Worm (Caenorhabditis elegans) whole organism, late embryonic: ENCODE results near the gene clec-88.

Experiments
- F13H6.1 ChIP-seq: sonication (generic microtip); optimal IDR thresholded peaks from 2 replicates; lab custom pipeline; 2016; ENCODE audit warnings: missing genetic modification characterization, missing compliant biosample characterization
- ama-1 ChIP-seq: fragments of 150-350 bp; optimal IDR thresholded peaks from 2 replicates; lab custom pipeline; 2014
- pha-4 ChIP-seq: fragments of 150-350 bp; optimal IDR thresholded peaks from 2 replicates; lab custom pipeline; 2018; ENCODE audit warnings: missing biosample characterization, missing genetic modification reagents, missing genetic modification characterization
- tbx-7 ChIP-seq: sonication (generic microtip); optimal IDR thresholded peaks from 2 replicates; lab custom pipeline; 2016; ENCODE audit warnings: missing genotype, missing genetic modification characterization, missing compliant biosample characterization
- unc-3 ChIP-seq, 2 experiments: fragments of 200-800 bp in 1 of 2; sonication (Bioruptor generic) in 1 of 2; sonication (generic microtip) in 1 of 2; conservative IDR thresholded peaks in 1 of 2; optimal IDR thresholded peaks in 1 of 2; 2 replicates each; pipeline versions ENCODE4 v1.3.6 to Lab custom; 2016 to 2022; ENCODE audit warnings: missing compliant biosample characterization in 2 of 2, missing genetic modification characterization in 2 of 2, missing genetic modification reagents in 1 of 2

DNA sequence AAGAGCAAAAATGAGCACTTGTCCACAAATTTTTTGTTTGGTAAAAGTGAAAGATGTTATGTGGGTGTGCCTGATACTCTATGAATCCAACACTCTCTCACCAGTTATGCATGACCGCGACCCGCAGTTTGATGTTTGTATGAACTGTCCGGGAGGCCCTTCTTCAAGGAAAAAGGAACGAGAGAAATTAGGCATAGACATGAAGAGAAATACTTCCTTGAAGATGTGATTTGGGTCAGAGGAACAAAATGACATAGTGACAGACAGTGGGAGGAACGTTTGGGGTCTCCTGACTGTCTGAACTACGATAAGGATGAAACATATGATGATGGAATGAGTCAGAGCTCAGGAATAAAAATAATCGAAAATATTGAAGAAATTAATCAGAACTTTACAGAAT, 24.4 kb upstream of the clec-88 start:
- no peak for TF ChIP-seq F13H6.1 (tag; lab: Kevin White, UChicago)
- TF ChIP-seq pha-4 (tag; lab: Kevin White, UChicago), result no peak
- TF ChIP-seq ama-1 (lab: Kevin White, UChicago), result no peak
- TF ChIP-seq unc-3 (GFP tag; conservative IDR thresholded peaks at IDR 0.05; lab: Robert Waterston, UW), result no peak
- no peak for TF ChIP-seq unc-3 (tag; optimal IDR thresholded peaks at IDR 0.05; lab: Kevin White, UChicago)
- TF ChIP-seq tbx-7 (tag; lab: Kevin White, UChicago), result no peak
